Fruit fly (Drosophila melanogaster): Measurements from ENCODE around the gene CG9988.
A peak's percentile ranks its signal among the peaks of the same experiment; 100 is the strongest.

DNA sequence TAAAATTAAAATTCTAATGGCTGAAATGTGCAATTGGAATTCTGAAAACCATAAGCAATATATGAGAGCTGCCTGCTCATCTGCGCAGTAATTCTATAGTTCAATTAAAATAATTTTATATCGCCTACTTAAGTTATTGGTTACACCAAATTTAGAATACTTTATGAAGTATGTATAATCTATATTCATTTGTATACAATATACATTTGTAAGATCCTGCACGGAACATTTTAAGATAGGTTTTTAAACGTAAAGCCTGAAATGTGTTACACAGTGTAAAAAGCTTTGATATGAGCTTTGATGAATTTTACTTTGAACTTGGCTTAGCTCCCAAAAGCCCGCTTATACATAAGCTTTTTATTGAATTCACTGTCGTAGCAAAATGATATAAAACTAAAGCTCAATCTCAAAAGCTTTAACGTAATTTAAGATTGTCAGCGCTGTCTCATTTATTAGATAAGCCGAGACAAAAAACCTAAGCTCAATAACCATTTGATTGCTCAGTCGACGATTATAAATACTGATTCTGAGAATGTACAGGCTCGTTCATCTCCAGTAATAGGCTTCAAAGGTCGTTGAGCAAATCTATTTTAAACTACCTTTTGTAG lies 41.4 kb downstream of the CG9988 start:
- TF ChIP-seq cic (GFP tag; optimal IDR thresholded peaks at IDR 0.05) (no peak), bab1 (GFP tag; optimal IDR thresholded peaks at IDR 0.05) (peak; percentile 20), toe (GFP tag; optimal IDR thresholded peaks at IDR 0.05) (no peak), Mnt (GFP tag; optimal IDR thresholded peaks at IDR 0.05) (no peak)

Data from whole organism, adult.